Fruit fly (Drosophila melanogaster) whole organism, pupa: ENCODE data around the gene cm.

Experiments used
- CG10348 ChIP-seq: fragments of 200-800 bp; sonication (Bioruptor generic); IDR thresholded peaks from 2 replicates; pipeline ENCODE4 v1.3.6; 2022; ENCODE audit warnings: missing biosample characterization, missing genetic modification characterization
- CG14655 ChIP-seq: fragments of 200-800 bp; sonication (Bioruptor generic); optimal IDR thresholded peaks from 3 replicates; lab custom pipeline; 2017; ENCODE audit warnings: mild to moderate bottlenecking, missing biosample characterization, missing genetic modification reagents, missing genetic modification characterization
- CG9948 ChIP-seq: fragments of 200-800 bp; sonication (Bioruptor generic); optimal IDR thresholded peaks from 2 replicates; lab custom pipeline; 2018; ENCODE audit warnings: missing biosample characterization, mild to moderate bottlenecking, missing genetic modification characterization, moderate library complexity
- EcR ChIP-seq: fragments of 200-800 bp; sonication (Bioruptor generic); optimal IDR thresholded peaks from 3 replicates; lab custom pipeline; 2019; ENCODE audit warnings: missing biosample characterization, missing genetic modification characterization, mild to moderate bottlenecking, moderate library complexity, missing genetic modification reagents
- Ets98B ChIP-seq: fragments of 200-800 bp; sonication (Bioruptor generic); IDR thresholded peaks from 2 replicates; pipeline ENCODE4 v1.3.6; 2022; ENCODE audit warnings: missing biosample characterization, missing genetic modification characterization
- fd96Ca ChIP-seq: fragments of 200-800 bp; sonication (Bioruptor generic); IDR thresholded peaks from 3 replicates; pipeline ENCODE4 v1.3.6; 2022; ENCODE audit warnings: missing biosample characterization, missing genetic modification characterization

DNA sequence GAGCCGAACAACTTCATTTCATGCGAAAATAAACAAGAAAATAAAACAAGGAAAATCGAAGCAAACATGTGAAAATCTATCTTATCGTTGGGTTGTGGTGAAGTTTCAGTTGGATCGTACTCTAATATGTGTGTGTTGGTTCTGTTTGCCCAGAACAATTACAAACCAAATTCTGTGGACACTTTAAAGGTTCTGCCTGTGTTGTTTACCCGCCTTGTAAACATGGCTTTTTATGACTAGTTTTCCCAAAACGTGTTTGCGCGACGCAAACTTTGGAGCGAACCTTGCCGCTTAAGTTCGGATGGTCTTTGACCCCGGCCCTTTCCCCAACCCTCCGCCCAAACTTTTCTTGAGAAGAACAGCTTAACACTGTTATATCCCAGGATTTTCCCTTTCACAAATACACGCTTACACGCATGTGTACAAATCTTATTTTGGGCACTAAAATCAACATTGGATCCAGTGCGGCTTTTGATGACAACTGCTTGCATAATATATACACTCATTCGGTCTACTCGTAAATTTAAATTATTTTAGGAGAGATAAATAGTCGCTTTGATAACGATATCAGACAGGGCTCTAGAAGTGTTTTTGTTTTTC lies 6.7 kb downstream of the cm start:
- TF ChIP-seq CG14655 (no peak), CG10348 (GFP tag; lab: Robert Waterston, UW) (no peak), CG9948 (no peak), EcR (GFP tag; lab: Kevin White, UChicago) (no peak), fd96Ca (GFP tag; lab: Robert Waterston, UW) (no peak), Ets98B (GFP tag; lab: Robert Waterston, UW) (no peak)
